Fruit fly (Drosophila melanogaster): ENCODE results near the gene r-cup.

Gene r-cup

dm6 chrX:21025788-21026187 is at the start of gene r-cup:
Gene r-cup, minus strand, starts transcription at chrX:21025888.
- TF ChIP-seq CG3032 (tag; optimal IDR thresholded peaks at IDR 0.05) (no peak), net (GFP tag; optimal IDR thresholded peaks at IDR 0.05) (no peak), CG6792 (GFP tag; optimal IDR thresholded peaks at IDR 0.05) (no peak), CG1621 (tag; optimal IDR thresholded peaks at IDR 0.05) (no peak), CG3919 (GFP tag; optimal IDR thresholded peaks at IDR 0.05) (no peak), Sox14 (GFP tag; optimal IDR thresholded peaks at IDR 0.05) (no peak), CG6808 (GFP tag; optimal IDR thresholded peaks at IDR 0.05) (no peak), Eip93F (GFP tag; optimal IDR thresholded peaks at IDR 0.05) (no peak), topi (GFP tag; optimal IDR thresholded peaks at IDR 0.05) (no peak), Smox (GFP tag; optimal IDR thresholded peaks at IDR 0.05) (no peak), dac (GFP tag; optimal IDR thresholded peaks at IDR 0.05) (no peak), CG9139 (GFP tag; optimal IDR thresholded peaks at IDR 0.05) (no peak), CG8632 (GFP tag; optimal IDR thresholded peaks at IDR 0.05) (no peak)

DNA sequence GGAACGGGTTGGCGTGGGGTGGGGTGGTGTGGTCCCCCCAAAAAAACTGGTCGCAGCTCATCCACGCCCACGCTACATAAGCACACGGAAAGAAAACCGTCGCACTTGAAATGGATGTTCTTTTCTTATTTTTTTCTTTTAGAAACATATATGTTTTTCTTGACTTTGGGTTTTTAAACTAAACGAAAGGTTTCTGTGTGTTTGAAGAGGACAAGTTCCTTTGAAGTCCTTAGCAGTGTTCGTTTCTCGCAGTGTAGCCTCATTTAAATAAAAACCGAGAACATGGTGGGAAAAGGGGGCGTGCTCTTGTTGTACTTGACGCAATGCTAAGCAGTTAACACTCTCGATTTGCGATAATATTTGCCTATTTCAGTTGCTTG is 48.6 kb upstream of the r-cup start:
- peak; percentile 73 for TF ChIP-seq Sox14 (GFP tag; optimal IDR thresholded peaks at IDR 0.05)
- TF ChIP-seq CG6276 (GFP tag; optimal IDR thresholded peaks at IDR 0.05): peak; percentile 73
- TF ChIP-seq CG32006 (GFP tag; optimal IDR thresholded peaks at IDR 0.05): peak; percentile 79
- peak; percentile 60 for TF ChIP-seq cyc (GFP tag; optimal IDR thresholded peaks at IDR 0.05)
- TF ChIP-seq acj6 (GFP tag; optimal IDR thresholded peaks at IDR 0.05): peak; percentile 62
- TF ChIP-seq eg (GFP tag; IDR thresholded peaks at IDR 0.05): peak; percentile 87
- peak; percentile 89 for TF ChIP-seq Eip78C (GFP tag)
- peak; percentile 65 for TF ChIP-seq lz (GFP tag; optimal IDR thresholded peaks at IDR 0.05)
- TF ChIP-seq CG10669 (GFP tag; optimal IDR thresholded peaks at IDR 0.05): peak; percentile 45
- no peak for TF ChIP-seq CG9139 (GFP tag; optimal IDR thresholded peaks at IDR 0.05)
- peak; percentile 73 for TF ChIP-seq Hr39 (GFP tag; optimal IDR thresholded peaks at IDR 0.05)
- TF ChIP-seq CG6854 (GFP tag; optimal IDR thresholded peaks at IDR 0.05): no peak
- TF ChIP-seq CG3032 (tag; optimal IDR thresholded peaks at IDR 0.05): peak; percentile 33
- peak; percentile 64 for TF ChIP-seq CG4318 (GFP tag; optimal IDR thresholded peaks at IDR 0.05)
- peak; percentile 29 for TF ChIP-seq CG7368 (GFP tag; optimal IDR thresholded peaks at IDR 0.05)
- no peak for TF ChIP-seq Eip93F (GFP tag; optimal IDR thresholded peaks at IDR 0.05)
- TF ChIP-seq CG6808 (GFP tag; optimal IDR thresholded peaks at IDR 0.05): peak; percentile 5
- TF ChIP-seq CG11902 (GFP tag; optimal IDR thresholded peaks at IDR 0.05): peak; percentile 27
- TF ChIP-seq Hr4 (GFP tag; optimal IDR thresholded peaks at IDR 0.05): peak; percentile 73
- peak; percentile 66 for TF ChIP-seq dac (GFP tag; optimal IDR thresholded peaks at IDR 0.05)
- TF ChIP-seq CG8319 (GFP tag; optimal IDR thresholded peaks at IDR 0.05): peak; percentile 3
- peak; percentile 78 for TF ChIP-seq net (GFP tag; optimal IDR thresholded peaks at IDR 0.05)
- no peak for TF ChIP-seq spab (GFP tag; optimal IDR thresholded peaks at IDR 0.05)
- peak; percentile 74 for TF ChIP-seq OdsH (GFP tag; optimal IDR thresholded peaks at IDR 0.05)
- no peak for TF ChIP-seq Blimp-1 (GFP tag; optimal IDR thresholded peaks at IDR 0.05)
- TF ChIP-seq Ets21C (GFP tag; optimal IDR thresholded peaks at IDR 0.05): peak; percentile 63
- TF ChIP-seq CG11762 (GFP tag; optimal IDR thresholded peaks at IDR 0.05; ENCODE audit: insufficient read depth): peak; percentile 40
- TF ChIP-seq fd59A (GFP tag; optimal IDR thresholded peaks at IDR 0.05): peak; percentile 11
- TF ChIP-seq Smox (GFP tag; optimal IDR thresholded peaks at IDR 0.05): peak; percentile 67
- TF ChIP-seq achi (GFP tag; optimal IDR thresholded peaks at IDR 0.05): peak; percentile 66
- TF ChIP-seq svp (GFP tag): peak; percentile 83
- TF ChIP-seq CG6792 (GFP tag; optimal IDR thresholded peaks at IDR 0.05): peak; percentile 59
- peak; percentile 24 for TF ChIP-seq Sox15 (GFP tag; optimal IDR thresholded peaks at IDR 0.05)
- TF ChIP-seq CG1621 (tag; optimal IDR thresholded peaks at IDR 0.05): no peak
- peak; percentile 78 for TF ChIP-seq CG8119 (GFP tag; IDR thresholded peaks at IDR 0.05)
- peak; percentile 49 for TF ChIP-seq topi (GFP tag; optimal IDR thresholded peaks at IDR 0.05)
- peak; percentile 71 for TF ChIP-seq CG31627 (GFP tag; optimal IDR thresholded peaks at IDR 0.05)
- TF ChIP-seq Eip75B (GFP tag; optimal IDR thresholded peaks at IDR 0.05): peak; percentile 58
- no peak for TF ChIP-seq Hr38 (GFP tag; optimal IDR thresholded peaks at IDR 0.05)
- peak; percentile 83 for TF ChIP-seq CG15336 (GFP tag; IDR thresholded peaks at IDR 0.05)
- peak; percentile 72 for TF ChIP-seq Sox102F (GFP tag; optimal IDR thresholded peaks at IDR 0.05)
- peak; percentile 86 for TF ChIP-seq CG6163 (GFP tag; IDR thresholded peaks at IDR 0.05)
- TF ChIP-seq CG34406 (GFP tag; optimal IDR thresholded peaks at IDR 0.05): peak; percentile 40
- TF ChIP-seq ss (GFP tag; optimal IDR thresholded peaks at IDR 0.05): peak in 1 of 2 experiments; percentile 29
- no peak for TF ChIP-seq CG16779 (tag; optimal IDR thresholded peaks at IDR 0.05)
- TF ChIP-seq esn (GFP tag; optimal IDR thresholded peaks at IDR 0.05): peak; percentile 71
- TF ChIP-seq fkh (GFP tag; optimal IDR thresholded peaks at IDR 0.05): peak; percentile 52

Data from whole organism, prepupa.